Worm (Caenorhabditis elegans) whole organism, L4/young adult: ENCODE results near the gene ZK686.3.

Experiments used
- W03F9.2 ChIP-seq: fragments of 150-350 bp; optimal IDR thresholded peaks from 2 replicates; lab custom pipeline; 2014; ENCODE audit warnings: missing biosample characterization, missing genetic modification characterization
- dao-5 ChIP-seq: sonication (generic microtip); optimal IDR thresholded peaks from 2 replicates; lab custom pipeline; 2016; ENCODE audit warnings: missing genotype, missing genetic modification characterization, moderate library complexity, missing compliant biosample characterization
- him-1 ChIP-seq: sonication (generic microtip); optimal IDR thresholded peaks from 2 replicates; lab custom pipeline; 2016; ENCODE audit warnings: missing genotype, missing genetic modification reagents, missing genetic modification characterization, missing compliant biosample characterization

- no peak for TF ChIP-seq dao-5 (tag; lab: Kevin White, UChicago)
- no peak for TF ChIP-seq W03F9.2 (tag; lab: Kevin White, UChicago)
- TF ChIP-seq him-1 (tag; lab: Kevin White, UChicago), result no peak
These were observed 25.7 kb downstream of the ZK686.3 start for ce11 chrIII:7743183-7743582.
